Worm (Caenorhabditis elegans): ENCODE measurements around the gene C07A12.7.

Gene C07A12.7

DNA sequence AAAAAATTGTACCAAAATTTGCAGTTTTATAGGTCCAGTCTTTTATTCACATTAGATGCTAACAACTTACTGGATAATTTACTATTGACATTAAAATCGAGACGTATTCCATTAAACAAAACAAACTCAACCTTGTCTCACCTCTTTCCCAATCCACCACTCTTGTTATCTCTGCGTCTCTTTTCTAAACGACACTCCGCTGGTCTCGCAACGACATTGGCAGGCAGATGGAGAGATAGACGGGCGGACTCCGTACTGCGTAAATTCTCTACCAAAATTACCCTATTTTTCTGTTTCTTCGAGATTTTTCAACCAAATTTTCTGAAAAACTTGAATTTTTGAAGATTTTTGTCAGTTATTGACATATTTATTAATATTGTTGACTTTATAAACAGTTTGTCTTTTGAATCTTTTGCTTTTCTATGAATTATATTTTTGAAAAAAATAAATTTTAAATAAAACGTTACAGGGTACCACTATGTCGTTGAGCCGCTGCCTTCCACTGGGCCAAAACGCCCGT, 52.6 kb downstream of the C07A12.7 start, which contains the start of gene asb-2 (continued):
- TF ChIP-seq nhr-10 (tag; optimal IDR thresholded peaks at IDR 0.05) (no peak), nhr-25 (tag; optimal IDR thresholded peaks at IDR 0.05; ENCODE audit: borderline replicate concordance, insufficient read depth) (peak; percentile 82), ceh-32 (tag; optimal IDR thresholded peaks at IDR 0.05; ENCODE audit: poor library complexity) (no peak), Y105C5A.15 (GFP tag; IDR thresholded peaks at IDR 0.05) (no peak), attf-4 (tag; optimal IDR thresholded peaks at IDR 0.05) (no peak), sdz-12 (GFP tag; optimal IDR thresholded peaks at IDR 0.05) (no peak), ctbp-1 (GFP tag; IDR thresholded peaks at IDR 0.05) (no peak), zip-2 (tag; optimal IDR thresholded peaks at IDR 0.05) (peak; percentile 41), nhr-102 (tag; optimal IDR thresholded peaks at IDR 0.05) (peak; percentile 66), mdl-1 (tag; optimal IDR thresholded peaks at IDR 0.05) (peak in 1 of 2 experiments; percentile 74), dmd-9 (GFP tag; IDR thresholded peaks at IDR 0.05) (no peak), Y48G9A.11 (GFP tag; IDR thresholded peaks at IDR 0.05) (no peak), aly-2 (tag; optimal IDR thresholded peaks at IDR 0.05) (no peak), Y75B8A.6 (GFP tag; IDR thresholded peaks at IDR 0.05) (no peak), lin-38 (GFP tag; IDR thresholded peaks at IDR 0.05) (peak; percentile 76), snpc-1.2 (GFP tag; IDR thresholded peaks at IDR 0.05) (no peak), daf-19 (GFP tag; conservative IDR thresholded peaks at IDR 0.05) (no peak), dmd-6 (GFP tag; IDR thresholded peaks at IDR 0.05) (peak; percentile 72; the same call in 1 of the 2 replicates), mes-2 (tag; optimal IDR thresholded peaks at IDR 0.05; ENCODE audit: poor library complexity, severe bottlenecking) (peak; percentile 88)
